Worm (Caenorhabditis elegans) whole organism, mixed stage, embryonic: ENCODE measurements around the gene BE10.4.
A peak's percentile ranks its signal among the peaks of the same experiment; 100 is the strongest.

Experiments
- cnd-1 ChIP-seq: fragments of 200-800 bp; sonication (Bioruptor generic); optimal IDR thresholded peaks from 2 replicates; lab custom pipeline; 2018; ENCODE audit warnings: mild to moderate bottlenecking, missing genetic modification characterization, missing compliant biosample characterization
- elt-3 ChIP-seq: fragments of 150-350 bp; optimal IDR thresholded peaks from 2 replicates; lab custom pipeline; 2014; ENCODE audit warnings: missing biosample characterization, missing genetic modification characterization
- ham-2 ChIP-seq: fragments of 200-800 bp; sonication (Bioruptor generic); optimal IDR thresholded peaks from 2 replicates; lab custom pipeline; 2018; ENCODE audit warnings: mild to moderate bottlenecking, missing genetic modification characterization, missing compliant biosample characterization
- hlh-1 ChIP-seq: fragments of 150-350 bp; optimal IDR thresholded peaks from 2 replicates; lab custom pipeline; 2014; ENCODE audit warnings: missing biosample characterization, missing genetic modification reagents, missing genetic modification characterization
- lin-13 ChIP-seq: fragments of 150-350 bp; optimal IDR thresholded peaks from 2 replicates; lab custom pipeline; 2014; ENCODE audit warnings: missing biosample characterization, missing genetic modification characterization
- mls-2 ChIP-seq: sonication (generic microtip); optimal IDR thresholded peaks from 2 replicates; lab custom pipeline; 2016; ENCODE audit warnings: mild to moderate bottlenecking, missing genetic modification characterization, moderate library complexity, missing compliant biosample characterization
- nhr-12 ChIP-seq: fragments of 150-350 bp; optimal IDR thresholded peaks from 2 replicates; lab custom pipeline; 2014; ENCODE audit warnings: missing biosample characterization, missing genetic modification characterization
- nhr-2 ChIP-seq: fragments of 150-350 bp; optimal IDR thresholded peaks from 2 replicates; lab custom pipeline; 2014; ENCODE audit warnings: missing biosample characterization, missing genetic modification characterization
- nhr-237 ChIP-seq: fragments of 150-350 bp; optimal IDR thresholded peaks from 2 replicates; lab custom pipeline; 2014; ENCODE audit warnings: missing biosample characterization, missing genetic modification characterization
- nhr-28 ChIP-seq: fragments of 150-350 bp; optimal IDR thresholded peaks from 2 replicates; lab custom pipeline; 2014; ENCODE audit warnings: missing biosample characterization, missing genetic modification characterization
- pha-4 ChIP-seq: fragments of 150-350 bp; optimal IDR thresholded peaks from 2 replicates; lab custom pipeline; 2018; ENCODE audit warnings: missing biosample characterization, missing genetic modification reagents, missing genetic modification characterization
- snpc-4 ChIP-seq: fragments of 150-350 bp; optimal IDR thresholded peaks from 2 replicates; lab custom pipeline; 2014; ENCODE audit warnings: missing biosample characterization, missing genetic modification characterization
- unc-39 ChIP-seq: fragments of 150-350 bp; optimal IDR thresholded peaks from 2 replicates; lab custom pipeline; 2014; ENCODE audit warnings: missing biosample characterization, missing genetic modification characterization
- unc-62 ChIP-seq: fragments of 150-350 bp; optimal IDR thresholded peaks from 2 replicates; lab custom pipeline; 2014; ENCODE audit warnings: missing biosample characterization, missing genetic modification reagents, missing genetic modification characterization

- TF ChIP-seq nhr-12, result no peak
- no peak for TF ChIP-seq unc-62 (GFP tag; lab: Kevin White, UChicago)
- TF ChIP-seq snpc-4 (tag; lab: Kevin White, UChicago), result no peak
- TF ChIP-seq nhr-28 (tag; lab: Kevin White, UChicago), result no peak
- no peak for TF ChIP-seq pha-4
- TF ChIP-seq lin-13 (tag; lab: Kevin White, UChicago), result no peak
- TF ChIP-seq elt-3 (tag; lab: Kevin White, UChicago), result no peak
- TF ChIP-seq unc-39 (tag; lab: Kevin White, UChicago), result no peak
- TF ChIP-seq mls-2, result no peak
- TF ChIP-seq cnd-1 (tag; lab: Kevin White, UChicago), result no peak
- TF ChIP-seq nhr-237 (tag; lab: Kevin White, UChicago), result no peak
- TF ChIP-seq nhr-2 (tag; lab: Kevin White, UChicago), result no peak
- TF ChIP-seq ham-2 (GFP tag; lab: Kevin White, UChicago), result peak; percentile 95
- no peak for TF ChIP-seq hlh-1 (tag; lab: Kevin White, UChicago)
Measured at ce11 chrIII:12800529-12800928, 12.8 kb upstream of the BE10.4 start.
